Fruit fly (Drosophila melanogaster) S2 (cell line): Measurements from ENCODE around the gene CG8509.

Experiments used
- CG8478 ChIP-seq: fragments of >200 bp; optimal IDR thresholded peaks from 2 replicates; lab custom pipeline; 2018
- CTCF ChIP-seq, 2 experiments: fragments of >200 bp; optimal IDR thresholded peaks; 2 replicates each; lab custom pipeline; 2018

DNA sequence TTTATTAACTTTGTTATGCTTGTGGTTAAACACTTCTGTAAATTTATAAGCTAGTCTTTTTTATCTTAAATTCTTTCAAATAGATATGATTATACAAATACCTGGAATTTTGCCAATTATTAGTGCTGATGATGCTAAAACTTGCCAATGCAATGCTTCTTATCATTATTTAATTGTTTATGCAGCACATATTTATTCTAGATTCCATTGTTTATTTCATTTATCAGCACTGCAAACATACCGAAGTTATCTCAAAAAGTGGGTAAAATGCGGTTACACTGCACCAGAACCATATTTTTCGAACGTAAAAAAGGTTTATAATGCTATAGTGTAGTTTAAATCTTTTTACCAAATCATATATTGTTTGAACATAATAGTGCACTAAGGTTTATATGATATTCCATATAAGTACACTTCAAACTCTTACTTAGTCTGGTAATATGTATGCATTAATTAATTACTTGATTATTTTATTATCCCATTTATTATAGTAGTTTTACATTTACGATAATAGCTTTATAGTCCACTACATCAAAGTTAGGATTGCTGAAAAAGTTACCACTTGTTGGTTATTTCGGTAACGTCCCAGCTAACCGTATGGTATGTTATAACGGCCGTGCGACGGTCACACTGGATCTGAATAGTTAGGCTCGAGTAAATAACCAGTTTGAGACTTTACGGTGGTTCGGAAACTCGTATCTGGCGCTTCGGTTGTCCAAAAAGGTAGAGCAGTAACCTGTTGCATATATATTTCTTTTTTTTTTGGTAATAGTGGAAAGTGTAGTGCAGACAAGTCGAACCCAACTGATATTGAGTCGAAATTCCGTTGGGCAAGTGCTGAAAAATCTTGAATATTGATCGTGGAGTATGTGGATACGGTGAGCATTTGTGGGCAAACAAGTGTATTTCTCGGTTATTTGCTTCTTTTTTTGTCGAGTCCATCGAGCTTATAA is 20.8 kb upstream of the CG8509 start, which contains the start of gene Rhp:
- TF ChIP-seq CTCF (optimal IDR thresholded peaks at IDR 0.05; lab: Kevin White, UChicago) (no peak), CG8478 (no peak)
